Worm (Caenorhabditis elegans) whole organism, L4/young adult: Measurements from ENCODE around the gene C38C6.3.

ENCODE experiments used
- W03F9.2 ChIP-seq: fragments of 150-350 bp; optimal IDR thresholded peaks from 2 replicates; lab custom pipeline; 2014; ENCODE audit warnings: missing biosample characterization, missing genetic modification characterization
- him-1 ChIP-seq: sonication (generic microtip); optimal IDR thresholded peaks from 2 replicates; lab custom pipeline; 2016; ENCODE audit warnings: missing genotype, missing genetic modification reagents, missing genetic modification characterization, missing compliant biosample characterization

- TF ChIP-seq him-1 (no peak), W03F9.2 (tag; lab: Kevin White, UChicago) (no peak)
Measured at ce11 chrII:14618158-14618557, 14.8 kb upstream of the C38C6.3 start.
